Worm (Caenorhabditis elegans): ENCODE measurements around the gene C45E5.1.

DNA sequence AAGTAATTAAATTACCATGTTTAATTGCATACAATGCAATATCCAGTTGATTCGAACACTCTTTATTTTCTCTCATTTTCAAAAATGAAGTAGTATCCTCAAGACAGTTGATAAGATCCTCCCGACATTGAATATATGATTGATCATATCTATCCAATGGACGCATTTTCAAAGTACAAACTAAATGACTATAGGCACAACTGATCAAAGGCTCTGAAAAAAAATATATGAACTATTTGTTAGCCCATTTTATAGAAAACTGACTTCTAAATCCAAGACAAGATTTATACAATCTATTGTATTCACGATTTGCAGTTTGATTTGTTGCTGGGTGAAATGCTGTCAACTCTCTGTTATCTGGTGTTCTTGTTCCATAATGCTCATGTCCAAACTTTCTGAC is 51.3 kb downstream of the C45E5.1 start:
- TF ChIP-seq him-1 (tag; optimal IDR thresholded peaks at IDR 0.05) (no peak), W03F9.2 (tag; optimal IDR thresholded peaks at IDR 0.05) (no peak)

All from whole organism, L4/young adult.